Fruit fly (Drosophila melanogaster) whole organism, embryonic: ENCODE data around the gene cana.

Experiments used
- ATbp ChIP-seq: fragments of 200-800 bp; sonication (Bioruptor generic); optimal IDR thresholded peaks from 2 replicates; lab custom pipeline; 2017; ENCODE audit warnings: missing biosample characterization, mild to moderate bottlenecking, missing genetic modification characterization, missing genetic modification reagents
- CG1024 ChIP-seq: fragments of 200-800 bp; sonication (Bioruptor generic); IDR thresholded peaks from 2 replicates; pipeline ENCODE4 v1.3.6; 2022; ENCODE audit warnings: missing biosample characterization, missing genetic modification characterization
- CG10979 ChIP-seq: fragments of 200-800 bp; sonication (Bioruptor generic); optimal IDR thresholded peaks from 2 replicates; lab custom pipeline; 2018; ENCODE audit warnings: missing biosample characterization, mild to moderate bottlenecking, missing genetic modification characterization, moderate library complexity
- CG11456 ChIP-seq: fragments of 200-800 bp; sonication (Bioruptor generic); IDR thresholded peaks from 3 replicates; pipeline ENCODE4 v1.3.6; 2022; ENCODE audit warnings: missing biosample characterization, missing genetic modification characterization
- CG11504 ChIP-seq: fragments of 200-800 bp; sonication (Bioruptor generic); optimal IDR thresholded peaks from 3 replicates; lab custom pipeline; 2019; ENCODE audit warnings: missing biosample characterization, mild to moderate bottlenecking, missing genetic modification characterization, moderate library complexity
- CG11695 ChIP-seq: fragments of 200-800 bp; sonication (Bioruptor generic); IDR thresholded peaks from 3 replicates; pipeline ENCODE4 v1.3.6; 2022; ENCODE audit warnings: missing biosample characterization, missing genetic modification characterization
- CG11723 ChIP-seq: fragments of 200-800 bp; sonication (Bioruptor generic); optimal IDR thresholded peaks from 2 replicates; lab custom pipeline; 2017; ENCODE audit warnings: missing biosample characterization, mild to moderate bottlenecking, missing genetic modification characterization
- CG12155 ChIP-seq: fragments of 200-800 bp; sonication (Bioruptor generic); optimal IDR thresholded peaks from 3 replicates; lab custom pipeline; 2016; ENCODE audit warnings: missing biosample characterization, missing genetic modification characterization
- CG12299 ChIP-seq: fragments of 200-800 bp; sonication (Bioruptor generic); optimal IDR thresholded peaks from 2 replicates; lab custom pipeline; 2018; ENCODE audit warnings: missing biosample characterization, mild to moderate bottlenecking, missing genetic modification characterization
- CG13424 ChIP-seq: fragments of 200-800 bp; sonication (Bioruptor generic); optimal IDR thresholded peaks from 2 replicates; lab custom pipeline; 2019; ENCODE audit warnings: missing biosample characterization, mild to moderate bottlenecking, missing genetic modification characterization, moderate library complexity
- CG14965 ChIP-seq: fragments of 200-800 bp; sonication (Bioruptor generic); optimal IDR thresholded peaks from 2 replicates; lab custom pipeline; 2016; ENCODE audit warnings: missing biosample characterization, missing genetic modification characterization, borderline replicate concordance
- CG1603 ChIP-seq: fragments of 200-800 bp; sonication (Bioruptor generic); optimal IDR thresholded peaks from 2 replicates; lab custom pipeline; 2019; ENCODE audit warnings: missing biosample characterization, mild to moderate bottlenecking, missing genetic modification characterization, moderate library complexity
- CG17361 ChIP-seq: fragments of 200-800 bp; sonication (Bioruptor generic); IDR thresholded peaks from 3 replicates; pipeline ENCODE4 v1.3.6; 2022; ENCODE audit warnings: missing biosample characterization, missing genetic modification characterization
- CG18011 ChIP-seq: fragments of 200-800 bp; sonication (Bioruptor generic); optimal IDR thresholded peaks from 2 replicates; lab custom pipeline; 2017; ENCODE audit warnings: missing biosample characterization, missing genetic modification characterization, mild to moderate bottlenecking, moderate library complexity, missing genotype
- CG2712 ChIP-seq: fragments of 200-800 bp; optimal IDR thresholded peaks from 3 replicates; lab custom pipeline; 2019; ENCODE audit warnings: missing biosample characterization, mild to moderate bottlenecking, missing genetic modification characterization, moderate library complexity
- CG3163 ChIP-seq: fragments of 200-800 bp; sonication (Bioruptor generic); optimal IDR thresholded peaks from 3 replicates; lab custom pipeline; 2016; ENCODE audit warnings: missing biosample characterization, missing genetic modification characterization
- CG7372 ChIP-seq: fragments of 200-800 bp; sonication (Bioruptor generic); IDR thresholded peaks from 2 replicates; pipeline ENCODE4 v1.3.6; 2022; ENCODE audit warnings: missing biosample characterization, missing genetic modification characterization
- CG7745 ChIP-seq: fragments of 200-800 bp; sonication (Bioruptor generic); optimal IDR thresholded peaks from 2 replicates; lab custom pipeline; 2018; ENCODE audit warnings: missing biosample characterization, mild to moderate bottlenecking, missing genetic modification characterization, moderate library complexity
- CG8388 ChIP-seq: fragments of 200-800 bp; sonication (Bioruptor generic); optimal IDR thresholded peaks from 2 replicates; lab custom pipeline; 2019; ENCODE audit warnings: missing biosample characterization, mild to moderate bottlenecking, missing genetic modification characterization, moderate library complexity
- CG9609 ChIP-seq: fragments of 200-800 bp; sonication (Bioruptor generic); optimal IDR thresholded peaks from 3 replicates; lab custom pipeline; 2016; ENCODE audit warnings: missing biosample characterization, missing genetic modification characterization
- CoRest ChIP-seq: fragments of 200-800 bp; sonication (Bioruptor generic); optimal IDR thresholded peaks from 3 replicates; lab custom pipeline; 2018; ENCODE audit warnings: missing biosample characterization, mild to moderate bottlenecking, missing genetic modification characterization, moderate library complexity
- Med ChIP-seq: fragments of 200-800 bp; sonication (Bioruptor generic); peaks from one replicate; lab custom pipeline; 2016; ENCODE audit warnings: missing biosample characterization, missing genetic modification characterization, mild to moderate bottlenecking, inconsistent platforms, moderate library complexity
- NC2α ChIP-seq: fragments of 200-800 bp; sonication (Bioruptor generic); optimal IDR thresholded peaks from 2 replicates; lab custom pipeline; 2016; ENCODE audit warnings: missing biosample characterization, missing genetic modification characterization
- Nf-YB ChIP-seq: fragments of 200-800 bp; sonication (Bioruptor generic); optimal IDR thresholded peaks from 3 replicates; lab custom pipeline; 2019; ENCODE audit warnings: missing biosample characterization, mild to moderate bottlenecking, missing genetic modification characterization, moderate library complexity
- Oli ChIP-seq: fragments of 200-800 bp; sonication (Bioruptor generic); optimal IDR thresholded peaks from 2 replicates; lab custom pipeline; 2018; ENCODE audit warnings: missing biosample characterization, mild to moderate bottlenecking, missing genetic modification characterization, moderate library complexity
- Pdp1 ChIP-seq, 2 experiments: fragments of 200-800 bp; sonication (Bioruptor generic); optimal IDR thresholded peaks; 3 replicates each; lab custom pipeline; 2016; ENCODE audit warnings: missing biosample characterization in 2 of 2, missing genetic modification characterization in 2 of 2, mild to moderate bottlenecking in 1 of 2, moderate library complexity in 1 of 2
- Rfx ChIP-seq: fragments of 200-800 bp; sonication (Bioruptor generic); IDR thresholded peaks from 2 replicates; pipeline ENCODE4 v1.3.6; 2022; ENCODE audit warnings: missing biosample characterization, missing genetic modification characterization
- Side ChIP-seq: fragments of 200-800 bp; sonication (Bioruptor generic); optimal IDR thresholded peaks from 2 replicates; lab custom pipeline; 2016; ENCODE audit warnings: missing biosample characterization, missing genetic modification characterization
- abd-A ChIP-seq: fragments of 200-800 bp; sonication (Bioruptor generic); optimal IDR thresholded peaks from 3 replicates; lab custom pipeline; 2019; ENCODE audit warnings: missing biosample characterization, mild to moderate bottlenecking, missing genetic modification characterization, moderate library complexity
- amos ChIP-seq: fragments of 200-800 bp; sonication (Bioruptor generic); IDR thresholded peaks from 2 replicates; pipeline ENCODE4 v1.3.6; 2022; ENCODE audit warnings: missing biosample characterization, missing genetic modification characterization; ENCODE audit not compliant: partially characterized antibody
- cato ChIP-seq: fragments of 200-800 bp; sonication (Bioruptor generic); optimal IDR thresholded peaks from 2 replicates; lab custom pipeline; 2016; ENCODE audit warnings: missing biosample characterization, missing genetic modification characterization, borderline replicate concordance
- dysf ChIP-seq: fragments of 200-800 bp; sonication (Bioruptor generic); IDR thresholded peaks from 3 replicates; pipeline ENCODE4 v1.3.6; 2022; ENCODE audit warnings: missing biosample characterization, missing genetic modification characterization
- ems ChIP-seq: fragments of 200-800 bp; sonication (Bioruptor generic); optimal IDR thresholded peaks from 3 replicates; lab custom pipeline; 2016; ENCODE audit warnings: missing biosample characterization, missing genetic modification characterization
- ewg ChIP-seq: fragments of 200-800 bp; sonication (Bioruptor generic); optimal IDR thresholded peaks from 3 replicates; lab custom pipeline; 2017; ENCODE audit warnings: mild to moderate bottlenecking, missing biosample characterization, missing genetic modification reagents, missing genetic modification characterization
- grau ChIP-seq: fragments of 200-800 bp; optimal IDR thresholded peaks from 3 replicates; lab custom pipeline; 2019; ENCODE audit warnings: missing biosample characterization, mild to moderate bottlenecking, missing genetic modification characterization, moderate library complexity
- ind ChIP-seq: fragments of 200-800 bp; sonication (Bioruptor generic); optimal IDR thresholded peaks from 3 replicates; lab custom pipeline; 2016; ENCODE audit warnings: missing biosample characterization, missing genetic modification characterization
- nerfin-1 ChIP-seq: fragments of 200-800 bp; sonication (Bioruptor generic); optimal IDR thresholded peaks from 3 replicates; lab custom pipeline; 2019; ENCODE audit warnings: missing biosample characterization, mild to moderate bottlenecking, missing genetic modification characterization, moderate library complexity
- pb ChIP-seq: fragments of 200-800 bp; sonication (Bioruptor generic); optimal IDR thresholded peaks from 3 replicates; lab custom pipeline; 2016; ENCODE audit warnings: missing biosample characterization, missing genetic modification characterization
- pros ChIP-seq: fragments of 200-800 bp; sonication (Bioruptor generic); optimal IDR thresholded peaks from 3 replicates; lab custom pipeline; 2019; ENCODE audit warnings: missing biosample characterization, mild to moderate bottlenecking, missing genetic modification characterization, moderate library complexity
- row ChIP-seq: fragments of 200-800 bp; sonication (Bioruptor generic); IDR thresholded peaks from 3 replicates; pipeline ENCODE4 v1.3.6; 2022; ENCODE audit warnings: missing biosample characterization, missing genetic modification characterization
- run ChIP-seq: fragments of 200-800 bp; sonication (Bioruptor generic); optimal IDR thresholded peaks from 3 replicates; lab custom pipeline; 2018; ENCODE audit warnings: missing biosample characterization, mild to moderate bottlenecking, missing genetic modification characterization
- sd ChIP-seq: fragments of 200-800 bp; sonication (Bioruptor generic); optimal IDR thresholded peaks from 3 replicates; lab custom pipeline; 2018; ENCODE audit warnings: missing biosample characterization, mild to moderate bottlenecking, missing genetic modification characterization, moderate library complexity
- sens ChIP-seq: fragments of 200-800 bp; sonication (Bioruptor generic); peaks from one replicate; lab custom pipeline; 2016; ENCODE audit warnings: missing biosample characterization, missing genetic modification characterization
- slbo ChIP-seq: fragments of 200-800 bp; sonication (Bioruptor generic); IDR thresholded peaks from 2 replicates; pipeline ENCODE4 v1.3.6; 2022; ENCODE audit warnings: missing biosample characterization, missing genetic modification characterization
- so ChIP-seq: fragments of 200-800 bp; sonication (Bioruptor generic); IDR thresholded peaks from 3 replicates; pipeline ENCODE4 v1.3.6; 2022; ENCODE audit warnings: missing biosample characterization, missing genetic modification characterization
- sqz ChIP-seq: fragments of 200-800 bp; sonication (Bioruptor generic); optimal IDR thresholded peaks from 3 replicates; lab custom pipeline; 2018; ENCODE audit warnings: missing biosample characterization, mild to moderate bottlenecking, missing genetic modification characterization
- tna ChIP-seq: fragments of 200-800 bp; sonication (Bioruptor generic); IDR thresholded peaks from 2 replicates; pipeline ENCODE4 v1.3.6; 2022; ENCODE audit warnings: missing biosample characterization, missing genetic modification characterization; ENCODE audit not compliant: partially characterized antibody
- trem ChIP-seq: fragments of 200-800 bp; optimal IDR thresholded peaks from 3 replicates; lab custom pipeline; 2019; ENCODE audit warnings: missing biosample characterization, mild to moderate bottlenecking, missing genetic modification characterization, moderate library complexity
- vvl ChIP-seq: fragments of 200-800 bp; sonication (Bioruptor generic); IDR thresholded peaks from 2 replicates; pipeline ENCODE4 v1.3.6; 2022; ENCODE audit warnings: missing biosample characterization, missing genetic modification characterization
- zen ChIP-seq: fragments of 200-800 bp; sonication (Bioruptor generic); optimal IDR thresholded peaks from 3 replicates; lab custom pipeline; 2018; ENCODE audit warnings: missing biosample characterization, mild to moderate bottlenecking, missing genetic modification characterization, moderate library complexity

The cana gene

DNA sequence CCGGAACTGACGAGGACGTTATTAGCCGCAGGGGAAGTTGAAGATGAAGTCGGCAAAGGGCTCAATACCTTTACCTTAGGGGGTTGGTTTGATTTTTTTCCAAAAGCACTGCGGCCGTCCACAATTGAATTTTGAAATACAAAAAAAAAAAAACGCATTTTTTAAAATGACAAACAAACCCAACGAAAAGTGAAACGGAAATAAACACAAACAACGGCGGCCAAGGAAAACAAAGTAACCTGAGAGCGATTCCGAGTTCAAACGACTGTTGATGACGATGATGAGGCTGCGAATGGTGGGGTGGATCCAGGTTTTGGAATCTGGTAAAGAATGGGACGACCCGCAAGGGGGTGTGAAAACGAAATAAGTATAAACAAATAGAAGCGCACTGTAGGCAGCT lies 26.9 kb downstream of the cana start:
- TF ChIP-seq CG11723 (GFP tag; lab: Kevin White, UChicago) (no peak), CG9609 (GFP tag; lab: Kevin White, UChicago) (no peak), run (tag; lab: Kevin White, UChicago) (peak; percentile 7), sqz (GFP tag; lab: Kevin White, UChicago) (peak; percentile 75), ATbp (GFP tag; lab: Kevin White, UChicago) (no peak), pros (GFP tag; lab: Kevin White, UChicago) (peak; percentile 68), CG7745 (no peak), pb (GFP tag; lab: Kevin White, UChicago) (no peak), Side (no peak), trem (no peak), sens (peak; percentile 27), NC2α (GFP tag; lab: Kevin White, UChicago) (no peak), sd (tag; lab: Kevin White, UChicago) (no peak), CG17361 (GFP tag; lab: Robert Waterston, UW) (no peak), CG11456 (GFP tag; lab: Robert Waterston, UW) (no peak), CG3163 (GFP tag; lab: Kevin White, UChicago) (no peak), cato (GFP tag; lab: Kevin White, UChicago) (no peak), nerfin-1 (peak; percentile 17), Nf-YB (no peak)

DNA sequence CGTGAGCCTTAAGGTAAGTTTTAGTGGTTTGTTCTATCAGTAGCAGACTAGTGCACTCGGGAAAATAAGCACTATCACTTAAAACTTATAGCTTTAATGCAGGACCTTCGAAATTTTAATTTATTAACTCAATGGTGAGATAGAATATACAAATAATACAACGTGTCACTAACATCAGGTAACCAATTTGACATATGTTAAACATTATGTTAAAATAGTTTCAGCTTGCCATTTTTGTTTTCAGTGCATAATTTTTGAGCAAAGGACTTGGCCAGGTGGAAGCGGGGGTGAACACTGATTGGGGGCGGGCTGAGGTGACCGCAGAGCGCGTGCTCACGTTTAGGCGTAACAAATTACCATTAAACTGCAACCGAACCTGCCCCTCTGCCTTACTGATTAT lies 32.9 kb downstream of the cana start:
- 0 out of 3 replicates have a peak, but pooled peaks have one; percentile 33 for TF ChIP-seq dysf (GFP tag; lab: Robert Waterston, UW)
- no peak for TF ChIP-seq CG18011 (GFP tag; lab: Kevin White, UChicago)
- no peak for TF ChIP-seq CG11695
- TF ChIP-seq ems (GFP tag; lab: Kevin White, UChicago), result no peak
- TF ChIP-seq tna (GFP tag; lab: Robert Waterston, UW), result no peak
- TF ChIP-seq CG13424 (tag; lab: Kevin White, UChicago), result peak; percentile 1
- peak; percentile 51 for TF ChIP-seq CG1603 (tag; lab: Kevin White, UChicago)
- peak; percentile 8 for TF ChIP-seq CG2712 (tag; lab: Kevin White, UChicago)
- TF ChIP-seq ind (GFP tag; lab: Kevin White, UChicago), result no peak
- TF ChIP-seq amos, result no peak
- no peak for TF ChIP-seq CG14965 (GFP tag; lab: Kevin White, UChicago)
- peak; percentile 23 for TF ChIP-seq CG11504 (tag; lab: Kevin White, UChicago)
- 0 out of 2 replicates have a peak, but pooled peaks have one; percentile 17 for TF ChIP-seq Rfx (GFP tag; lab: Robert Waterston, UW)
- no peak for TF ChIP-seq Pdp1 (GFP tag; optimal IDR thresholded peaks at IDR 0.05; lab: Kevin White, UChicago)
- no peak for TF ChIP-seq slbo (GFP tag; lab: Robert Waterston, UW)
- no peak for TF ChIP-seq so (GFP tag; lab: Robert Waterston, UW)
- TF ChIP-seq CG7372 (GFP tag; lab: Robert Waterston, UW), result no peak
- peak; percentile 19 for TF ChIP-seq grau (tag; lab: Kevin White, UChicago)
- TF ChIP-seq abd-A (tag; lab: Kevin White, UChicago), result no peak
- peak; percentile 26; the same call in 1 of the 2 replicates for TF ChIP-seq vvl (GFP tag; lab: Robert Waterston, UW)
- TF ChIP-seq sens, result peak; percentile 49
- TF ChIP-seq CG12155, result no peak
- no peak for TF ChIP-seq ewg
- peak; percentile 54 for TF ChIP-seq Med
- no peak for TF ChIP-seq CG1024 (GFP tag; lab: Robert Waterston, UW)
- TF ChIP-seq CoRest, result peak; percentile 10
- TF ChIP-seq sd (tag; lab: Kevin White, UChicago), result no peak
- peak; percentile 45 for TF ChIP-seq row
- TF ChIP-seq zen (tag; lab: Kevin White, UChicago), result no peak
- TF ChIP-seq CG8388 (GFP tag; lab: Kevin White, UChicago), result peak; percentile 8
- TF ChIP-seq Oli (tag; lab: Kevin White, UChicago), result peak; percentile 2
- peak; percentile 23 for TF ChIP-seq CG10979 (tag; lab: Kevin White, UChicago)
- TF ChIP-seq CG12299, result no peak
